Worm (Caenorhabditis elegans): ENCODE results near the gene pes-8.

DNA sequence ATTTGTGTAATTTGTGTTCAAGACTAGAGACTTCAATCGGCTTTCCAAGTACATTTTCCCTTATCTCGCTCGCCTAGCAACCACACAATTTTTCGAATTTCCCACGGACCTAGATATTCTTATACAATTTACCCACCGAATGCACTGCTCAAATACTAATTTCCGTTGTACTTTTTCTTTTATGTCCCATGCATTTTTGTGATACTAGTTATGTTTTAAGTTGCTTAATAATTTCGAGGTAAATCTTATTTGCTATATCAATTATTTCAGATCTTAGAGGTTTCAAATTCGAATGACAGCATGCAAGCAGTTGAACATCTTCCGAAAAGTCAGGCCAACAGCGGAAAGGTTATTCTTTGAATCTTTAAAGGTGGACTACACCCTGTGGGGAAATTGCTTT is 8.0 kb downstream of the pes-8 start, which contains the start of gene F18G5.1:
- no peak for TF ChIP-seq ama-1 (optimal IDR thresholded peaks at IDR 0.05)
- no peak for TF ChIP-seq tra-4 (tag; optimal IDR thresholded peaks at IDR 0.05)
- no peak for TF ChIP-seq flt-1 (GFP tag; IDR thresholded peaks at IDR 0.05)
- TF ChIP-seq sea-1 (GFP tag; conservative IDR thresholded peaks at IDR 0.05), result no peak
- TF ChIP-seq pes-1 (GFP tag; IDR thresholded peaks at IDR 0.05), result no peak
- TF ChIP-seq tbx-37 (GFP tag; conservative IDR thresholded peaks at IDR 0.05), result no peak
- no peak for TF ChIP-seq ets-7 (tag; optimal IDR thresholded peaks at IDR 0.05)
- no peak for TF ChIP-seq scrt-1 (GFP tag; IDR thresholded peaks at IDR 0.05)
- TF ChIP-seq aly-1 (tag; optimal IDR thresholded peaks at IDR 0.05), result no peak

Data from whole organism, early embryonic.